Worm (Caenorhabditis elegans): Measurements from ENCODE around the gene F27E5.7.

DNA sequence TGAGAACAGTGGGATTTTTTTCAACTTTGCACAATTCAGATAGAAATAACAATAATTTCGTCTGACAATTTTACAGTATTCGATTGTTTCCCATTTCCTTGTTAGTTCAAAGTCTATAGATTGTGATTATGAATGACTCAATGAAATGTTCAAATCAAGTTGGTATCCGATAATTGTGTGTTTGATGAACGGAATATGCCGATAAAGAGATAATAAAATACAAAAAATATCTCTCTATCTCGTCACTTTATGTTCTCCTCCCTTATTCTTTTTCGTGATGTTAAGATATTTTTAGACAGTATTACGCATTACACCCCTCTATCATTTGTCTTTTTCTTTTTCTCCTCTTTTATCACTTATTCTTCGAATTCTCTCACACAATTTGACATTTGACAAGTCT lies at the start of gene F27E5.7:
- TF ChIP-seq B0035.1 (tag; optimal IDR thresholded peaks at IDR 0.05) (no peak), nhr-179 (tag; optimal IDR thresholded peaks at IDR 0.05) (no peak), lin-26 (GFP tag; IDR thresholded peaks at IDR 0.05) (no peak), ama-1 (optimal IDR thresholded peaks at IDR 0.05) (no peak), ama-1 (GFP tag; optimal IDR thresholded peaks at IDR 0.05) (no peak), F49E8.2 (tag; optimal IDR thresholded peaks at IDR 0.05; ENCODE audit: insufficient read depth) (no peak), sdz-38 (tag; optimal IDR thresholded peaks at IDR 0.05) (no peak), ztf-22 (GFP tag; optimal IDR thresholded peaks at IDR 0.05) (no peak)

Data from whole organism, young adult.